Worm (Caenorhabditis elegans): ENCODE measurements around the gene eat-2.

Gene eat-2

DNA sequence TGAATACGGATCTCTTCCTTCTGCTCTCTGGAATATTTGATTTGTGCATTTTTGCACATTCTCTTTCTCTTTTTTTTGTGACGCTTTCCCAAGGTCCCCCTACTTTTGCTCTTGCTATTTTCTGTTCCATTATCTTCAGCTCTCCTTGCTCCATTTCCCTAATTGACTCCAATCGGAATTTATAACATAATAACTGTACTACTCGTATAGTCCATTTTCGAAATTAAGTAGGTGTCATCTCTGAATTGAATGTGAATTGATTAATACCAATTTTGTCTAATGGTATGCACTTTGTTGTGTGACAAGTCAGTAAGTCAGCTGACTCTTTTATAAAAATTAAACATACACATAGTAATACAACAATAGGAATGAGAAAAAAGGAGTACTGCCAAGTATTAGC, 24.5 kb upstream of the eat-2 start:
- TF ChIP-seq mdt-29 (GFP tag; IDR thresholded peaks at IDR 0.05) = no peak
- TF ChIP-seq dmd-9 (GFP tag; IDR thresholded peaks at IDR 0.05) = no peak
- TF ChIP-seq aha-1 (tag) = peak; percentile 81
- TF ChIP-seq nhr-10 (tag; optimal IDR thresholded peaks at IDR 0.05) = no peak
- TF ChIP-seq Y105C5A.15 (GFP tag; IDR thresholded peaks at IDR 0.05) = no peak

DNA sequence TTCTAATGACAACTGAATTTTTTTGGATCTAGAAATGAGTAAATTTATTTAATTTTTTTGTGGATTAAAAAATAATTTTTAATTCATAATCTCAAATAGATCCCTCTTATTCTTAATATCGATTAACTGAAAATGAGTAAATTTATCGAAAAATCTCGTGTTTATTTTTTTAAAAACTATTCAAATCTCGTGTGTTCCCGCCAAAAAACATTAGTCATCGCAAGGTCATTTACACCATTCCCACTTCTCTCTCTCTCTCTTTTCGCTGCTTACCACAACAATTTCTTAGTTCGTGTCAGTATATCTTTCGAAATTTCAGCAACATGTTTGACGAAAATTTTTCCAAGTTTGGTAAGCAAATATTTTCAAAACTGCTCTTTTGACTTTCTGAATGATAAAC, 16.0 kb upstream of the eat-2 start:
- no peak for TF ChIP-seq snpc-1.2 (GFP tag; IDR thresholded peaks at IDR 0.05)
- TF ChIP-seq aha-1 (tag) = peak; percentile 15
- TF ChIP-seq cey-2 (tag; optimal IDR thresholded peaks at IDR 0.05; ENCODE audit: borderline replicate concordance, insufficient read depth) = no peak
- TF ChIP-seq nhr-76 (tag; optimal IDR thresholded peaks at IDR 0.05) = no peak
- no peak for TF ChIP-seq ztf-11 (tag; optimal IDR thresholded peaks at IDR 0.05)

DNA sequence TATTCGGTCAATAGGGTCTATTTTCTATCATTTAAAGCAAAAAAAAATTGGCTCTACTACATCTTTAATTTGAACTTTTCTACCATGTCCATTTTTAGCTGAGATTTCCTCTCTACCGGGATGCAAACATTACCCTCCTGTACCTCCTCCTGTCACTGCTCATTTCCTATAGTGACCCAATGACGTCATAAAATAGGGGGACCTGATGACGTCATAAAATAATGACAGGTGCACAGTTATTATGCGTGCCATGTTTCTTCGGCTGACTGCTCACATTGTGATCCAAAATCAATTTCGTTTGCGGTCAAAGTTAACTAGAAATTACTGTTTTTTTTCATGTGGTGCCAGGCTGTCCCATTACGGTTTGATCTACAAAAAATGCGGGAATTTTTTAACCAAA, 15.5 kb upstream of the eat-2 start:
- no peak for TF ChIP-seq daf-12 (tag; optimal IDR thresholded peaks at IDR 0.05)
- TF ChIP-seq lin-39 (tag; optimal IDR thresholded peaks at IDR 0.05) = no peak
- no peak for TF ChIP-seq mep-1 (tag; optimal IDR thresholded peaks at IDR 0.05)
- TF ChIP-seq aha-1 (tag) = no peak
- no peak for TF ChIP-seq unc-130 (GFP tag; optimal IDR thresholded peaks at IDR 0.05)
- TF ChIP-seq unc-62 (GFP tag; optimal IDR thresholded peaks at IDR 0.05 in 1 of 2) = no peak
- no peak for TF ChIP-seq unc-62 (tag; optimal IDR thresholded peaks at IDR 0.05)
- no peak for TF ChIP-seq set-16 (GFP tag; IDR thresholded peaks at IDR 0.05)
- no peak for TF ChIP-seq spr-1 (tag; optimal IDR thresholded peaks at IDR 0.05)
- TF ChIP-seq ceh-82 (tag; optimal IDR thresholded peaks at IDR 0.05) = no peak
- TF ChIP-seq tag-97 (GFP tag; IDR thresholded peaks at IDR 0.05) = no peak
- no peak for TF ChIP-seq nhr-6 (tag; optimal IDR thresholded peaks at IDR 0.05)
- TF ChIP-seq fos-1 (tag; optimal IDR thresholded peaks at IDR 0.05) = no peak
- TF ChIP-seq ceh-44 (GFP tag; IDR thresholded peaks at IDR 0.05) = no peak
- TF ChIP-seq attf-4 (tag; optimal IDR thresholded peaks at IDR 0.05) = no peak
- TF ChIP-seq hlh-30 (tag; optimal IDR thresholded peaks at IDR 0.05; ENCODE audit: insufficient read depth) = no peak

DNA sequence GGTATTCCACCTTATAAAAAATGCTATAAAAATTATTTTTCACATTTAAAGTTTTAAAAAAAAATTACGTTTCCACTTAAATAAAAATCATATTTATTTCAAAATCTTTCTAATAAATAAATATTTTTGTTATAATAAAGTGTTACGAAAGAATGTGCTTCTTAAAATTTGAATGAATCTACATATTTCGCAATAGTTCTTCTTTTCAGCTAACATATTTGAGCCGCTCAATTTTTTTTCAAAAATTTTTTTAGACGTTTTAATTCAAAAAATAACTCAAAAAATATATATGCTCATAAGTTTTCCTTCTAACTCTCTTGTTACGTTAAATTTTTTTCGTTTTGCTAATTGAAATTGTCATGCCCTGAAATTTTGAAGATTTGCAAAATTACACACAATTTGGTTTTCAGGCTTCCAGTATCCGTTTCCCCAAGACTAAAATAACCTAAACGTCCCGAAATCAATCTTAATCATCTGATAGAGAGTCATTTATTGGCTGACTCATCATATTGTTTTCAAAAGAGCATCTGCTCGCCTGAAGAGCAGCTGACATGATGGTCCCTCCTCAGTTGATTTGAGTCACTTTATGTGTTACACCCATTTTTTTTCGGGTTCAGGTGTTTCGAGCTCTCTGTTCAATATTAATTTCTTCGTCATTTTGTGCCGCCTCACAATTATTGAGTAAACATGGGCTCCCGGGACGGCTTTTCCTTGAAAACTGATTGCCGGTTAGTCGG, 6.9 kb upstream of the eat-2 start, which contains the start of gene efhd-1:
Gene efhd-1 (plus strand): TSS at position 582 of the 737 bp plus-strand sequence.
- TF ChIP-seq daf-16 (GFP tag; optimal IDR thresholded peaks at IDR 0.05) = peak in 1 of 2 experiments; percentile 54
- no peak for TF ChIP-seq daf-16 (tag; optimal IDR thresholded peaks at IDR 0.05)
- peak; percentile 14 for TF ChIP-seq hlh-11 (tag; optimal IDR thresholded peaks at IDR 0.05)
- no peak for TF ChIP-seq lir-3 (tag; optimal IDR thresholded peaks at IDR 0.05)

DNA sequence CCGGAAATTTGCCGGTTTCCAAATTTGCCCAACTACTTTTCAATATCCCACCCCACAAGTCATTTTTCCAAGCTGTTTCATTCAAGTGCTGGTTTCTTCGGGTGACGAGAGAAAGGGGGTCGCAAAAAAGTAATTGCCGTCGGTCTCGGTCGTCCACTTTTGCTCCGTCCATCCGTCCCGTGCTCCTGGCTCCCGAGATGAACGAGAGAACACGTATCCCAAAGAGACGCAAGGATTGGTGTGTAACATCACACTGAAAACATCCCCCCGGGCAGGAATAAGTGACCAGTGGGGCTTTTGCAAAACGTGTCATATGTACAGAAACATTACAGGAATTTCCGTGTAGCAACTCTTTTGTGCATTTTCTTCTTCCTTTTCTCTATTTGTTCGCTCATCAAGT, 5.2 kb upstream of the eat-2 start:
- peak; percentile 35; the same call in 1 of the 2 replicates for TF ChIP-seq F44E2.7 (GFP tag; IDR thresholded peaks at IDR 0.05)
- TF ChIP-seq gei-8 (GFP tag; optimal IDR thresholded peaks at IDR 0.05) = no peak
- no peak for TF ChIP-seq spr-3 (GFP tag; optimal IDR thresholded peaks at IDR 0.05)
- no peak for TF ChIP-seq Y48G9A.11 (GFP tag; IDR thresholded peaks at IDR 0.05)
- peak; percentile 12 for TF ChIP-seq hlh-11 (tag; optimal IDR thresholded peaks at IDR 0.05)
- TF ChIP-seq zfp-2 (tag; optimal IDR thresholded peaks at IDR 0.05) = no peak
- no peak for TF ChIP-seq ceh-28 (tag; optimal IDR thresholded peaks at IDR 0.05)
